Worm (Caenorhabditis elegans) whole organism, early embryonic: ENCODE data around the gene fbxa-9.

Experiments
- F13C5.2 ChIP-seq: sonication (generic microtip); optimal IDR thresholded peaks from 2 replicates; lab custom pipeline; 2017; ENCODE audit warnings: mild to moderate bottlenecking, missing genetic modification characterization, inconsistent platforms, missing compliant biosample characterization
- aly-1 ChIP-seq: sonication (generic microtip); optimal IDR thresholded peaks from 2 replicates; lab custom pipeline; 2016; ENCODE audit warnings: missing genetic modification characterization, missing compliant biosample characterization
- ama-1 ChIP-seq: fragments of 150-350 bp; optimal IDR thresholded peaks from 2 replicates; lab custom pipeline; 2014
- ceh-13 ChIP-seq: fragments of 200-800 bp; sonication (Bioruptor generic); optimal IDR thresholded peaks from 2 replicates; lab custom pipeline; 2018; ENCODE audit warnings: mild to moderate bottlenecking, missing genetic modification characterization, missing compliant biosample characterization
- hnd-1 ChIP-seq: sonication (generic microtip); optimal IDR thresholded peaks from 2 replicates; lab custom pipeline; 2016; ENCODE audit warnings: missing genetic modification characterization, missing compliant biosample characterization
- pes-1 ChIP-seq: fragments of 200-800 bp; sonication (Bioruptor generic); IDR thresholded peaks from 2 replicates; pipeline ENCODE4 v1.3.6; 2022; ENCODE audit warnings: missing genetic modification reagents, missing genetic modification characterization, missing compliant biosample characterization

DNA sequence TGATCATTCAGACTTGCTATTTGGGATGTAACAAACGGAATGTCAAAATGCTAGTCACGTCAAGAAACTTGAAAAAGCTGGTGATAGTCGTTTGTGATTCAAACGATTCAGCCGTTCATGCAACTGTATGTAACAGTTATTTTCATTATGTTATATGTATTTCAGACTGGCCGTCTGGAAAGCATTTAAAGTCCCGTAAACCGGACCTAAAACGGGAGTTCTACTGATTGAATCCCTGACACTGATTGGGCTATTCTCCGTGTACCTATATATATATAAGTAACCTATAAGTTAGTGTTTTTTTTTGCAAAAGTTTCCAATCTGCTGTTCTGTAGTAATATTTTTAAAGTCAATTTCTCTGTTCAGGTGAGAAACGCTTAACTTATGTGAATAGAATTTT, 22.8 kb upstream of the fbxa-9 start:
- TF ChIP-seq hnd-1 (tag; lab: Kevin White, UChicago): no peak
- TF ChIP-seq aly-1 (tag; lab: Kevin White, UChicago): no peak
- no peak for TF ChIP-seq ceh-13 (GFP tag; lab: Kevin White, UChicago)
- no peak for TF ChIP-seq F13C5.2 (tag; lab: Kevin White, UChicago)
- no peak for TF ChIP-seq pes-1
- no peak for TF ChIP-seq ama-1 (lab: Kevin White, UChicago)
